Fruit fly (Drosophila melanogaster) whole organism, embryonic: ENCODE data around the gene CG9522.

Experiments
- CG12219 ChIP-seq: fragments of 200-800 bp; sonication (Bioruptor generic); optimal IDR thresholded peaks from 3 replicates; lab custom pipeline; 2018; ENCODE audit warnings: missing biosample characterization, mild to moderate bottlenecking, missing genetic modification characterization
- CG13624 ChIP-seq: fragments of 200-800 bp; sonication (Bioruptor generic); optimal IDR thresholded peaks from 2 replicates; lab custom pipeline; 2016; ENCODE audit warnings: missing biosample characterization, missing genetic modification characterization
- CG15073 ChIP-seq: fragments of 200-800 bp; sonication (Bioruptor generic); optimal IDR thresholded peaks from 2 replicates; lab custom pipeline; 2016; ENCODE audit warnings: missing biosample characterization, missing genetic modification characterization
- CG18599 ChIP-seq: fragments of 200-800 bp; sonication (Bioruptor generic); optimal IDR thresholded peaks from 3 replicates; lab custom pipeline; 2017; ENCODE audit warnings: missing biosample characterization, missing genetic modification characterization, mild to moderate bottlenecking, moderate library complexity, missing genetic modification reagents
- Nf-YB ChIP-seq: fragments of 200-800 bp; sonication (Bioruptor generic); optimal IDR thresholded peaks from 3 replicates; lab custom pipeline; 2019; ENCODE audit warnings: missing biosample characterization, mild to moderate bottlenecking, missing genetic modification characterization, moderate library complexity
- Nf-YC ChIP-seq: fragments of 200-800 bp; optimal IDR thresholded peaks from 3 replicates; lab custom pipeline; 2019; ENCODE audit warnings: missing biosample characterization, mild to moderate bottlenecking, missing genetic modification characterization, moderate library complexity
- Vsx1 ChIP-seq: fragments of 200-800 bp; sonication (Bioruptor generic); optimal IDR thresholded peaks from 2 replicates; lab custom pipeline; 2017; ENCODE audit warnings: missing biosample characterization, mild to moderate bottlenecking, missing genetic modification characterization, missing genetic modification reagents
- pan ChIP-seq, 4 experiments: fragments of >200 bp in 3 of 4; fragments of 200-800 bp in 1 of 4; sonication (Bioruptor generic) in 1 of 4; optimal IDR thresholded peaks in 3 of 4; IDR thresholded peaks in 1 of 4; 2 replicates each; pipeline versions ENCODE4 v1.3.6 to Lab custom; 2017 to 2022; ENCODE audit warnings: missing biosample characterization in 2 of 4, missing genetic modification characterization in 2 of 4, mixed read lengths in 1 of 4
- prd ChIP-seq, 3 experiments: fragments of >200 bp in 2 of 3; fragments of 200-800 bp in 1 of 3; sonication (Bioruptor generic) in 1 of 3; optimal IDR thresholded peaks in 2 of 3; IDR thresholded peaks in 1 of 3; 2 replicates in 2 of 3; 3 replicates in 1 of 3; pipeline versions ENCODE4 v1.3.6 to Lab custom; 2017 to 2022; ENCODE audit warnings: missing biosample characterization in 1 of 3, missing genetic modification characterization in 1 of 3
- pros ChIP-seq: fragments of 200-800 bp; sonication (Bioruptor generic); optimal IDR thresholded peaks from 3 replicates; lab custom pipeline; 2019; ENCODE audit warnings: missing biosample characterization, mild to moderate bottlenecking, missing genetic modification characterization, moderate library complexity
- sd ChIP-seq: fragments of 200-800 bp; sonication (Bioruptor generic); optimal IDR thresholded peaks from 3 replicates; lab custom pipeline; 2018; ENCODE audit warnings: missing biosample characterization, mild to moderate bottlenecking, missing genetic modification characterization, moderate library complexity

- TF ChIP-seq sd (tag; lab: Kevin White, UChicago) (no peak), pan (optimal IDR thresholded peaks at IDR 0.05; lab: Kevin White, UChicago) (no peak), pan (GFP tag; optimal IDR thresholded peaks at IDR 0.05 in 1 of 2, IDR thresholded peaks at IDR 0.05 in 1 of 2) (peak in 1 of 2 experiments; percentile 76), CG13624 (GFP tag; lab: Kevin White, UChicago) (peak; percentile 7), CG18599 (GFP tag; lab: Kevin White, UChicago) (peak; percentile 71), prd (optimal IDR thresholded peaks at IDR 0.05; lab: Kevin White, UChicago) (no peak), prd (GFP tag; IDR thresholded peaks at IDR 0.05; lab: Robert Waterston, UW) (peak; percentile 74), CG12219 (peak; percentile 70), Nf-YB (peak; percentile 51), Vsx1 (GFP tag; lab: Kevin White, UChicago) (peak; percentile 60), Nf-YC (tag; lab: Kevin White, UChicago) (no peak), CG15073 (GFP tag; lab: Kevin White, UChicago) (no peak), pros (GFP tag; lab: Kevin White, UChicago) (no peak)
Measured at dm6 chrX:14848755-14849354, at the start of gene CG9522.
